Worm (Caenorhabditis elegans): ENCODE results near the gene unc-33.

- no peak for TF ChIP-seq aha-1 (tag; optimal IDR thresholded peaks at IDR 0.05)
- no peak for TF ChIP-seq ztf-11 (tag; optimal IDR thresholded peaks at IDR 0.05)
- no peak for TF ChIP-seq lin-35 (GFP tag; optimal IDR thresholded peaks at IDR 0.05)
- TF ChIP-seq aly-2 (tag; optimal IDR thresholded peaks at IDR 0.05), result no peak
- TF ChIP-seq fkh-8 (tag; optimal IDR thresholded peaks at IDR 0.05), result no peak
- peak; percentile 70 for TF ChIP-seq skn-1 (tag; optimal IDR thresholded peaks at IDR 0.05)
- TF ChIP-seq fos-1 (tag; optimal IDR thresholded peaks at IDR 0.05), result no peak
- no peak for TF ChIP-seq ama-1 (optimal IDR thresholded peaks at IDR 0.05)
- TF ChIP-seq nhr-11 (tag; optimal IDR thresholded peaks at IDR 0.05), result no peak
- no peak for TF ChIP-seq mab-9 (GFP tag; IDR thresholded peaks at IDR 0.05)
- no peak for TF ChIP-seq nhr-76 (tag; optimal IDR thresholded peaks at IDR 0.05)
- TF ChIP-seq fkh-10 (GFP tag; optimal IDR thresholded peaks at IDR 0.05), result no peak
- TF ChIP-seq swsn-7 (tag; optimal IDR thresholded peaks at IDR 0.05), result no peak
- TF ChIP-seq egl-13 (tag; optimal IDR thresholded peaks at IDR 0.05), result no peak
Observed at ce11 chrIV:3520374-3520773, 3.7 kb downstream of the unc-33 start.

Measured in whole organism, L1 larva.